Fruit fly (Drosophila melanogaster) S2 (cell line): ENCODE data around the gene CG7560.

Experiments used
- CG8478 ChIP-seq: fragments of >200 bp; optimal IDR thresholded peaks from 2 replicates; lab custom pipeline; 2018
- CTCF ChIP-seq, 2 experiments: fragments of >200 bp; optimal IDR thresholded peaks; 2 replicates each; lab custom pipeline; 2018

DNA sequence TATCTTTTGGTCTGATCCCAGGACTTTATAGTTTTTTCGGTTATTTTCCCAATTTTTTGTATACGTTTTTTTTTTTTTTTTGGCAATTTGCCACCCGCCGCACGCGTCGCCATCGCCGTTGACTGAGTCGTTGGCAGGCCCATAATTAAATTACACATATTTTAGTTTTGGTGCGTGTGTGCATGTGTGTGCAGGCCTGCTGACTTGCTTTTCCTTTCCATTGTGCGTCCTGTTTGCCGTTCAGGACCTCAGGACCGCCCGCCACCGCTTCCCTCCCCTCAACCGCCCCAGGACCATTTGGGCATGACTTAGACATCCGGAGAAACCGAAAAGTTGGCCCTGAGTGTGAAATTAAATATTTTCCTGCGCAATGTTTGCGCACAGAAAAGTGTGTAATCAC is 4.0 kb upstream of the CG7560 start:
- TF ChIP-seq CTCF (optimal IDR thresholded peaks at IDR 0.05; lab: Kevin White, UChicago) (no peak), CG8478 (no peak)
